Worm (Caenorhabditis elegans): ENCODE data around the gene C27D6.11.

The C27D6.11 gene

DNA sequence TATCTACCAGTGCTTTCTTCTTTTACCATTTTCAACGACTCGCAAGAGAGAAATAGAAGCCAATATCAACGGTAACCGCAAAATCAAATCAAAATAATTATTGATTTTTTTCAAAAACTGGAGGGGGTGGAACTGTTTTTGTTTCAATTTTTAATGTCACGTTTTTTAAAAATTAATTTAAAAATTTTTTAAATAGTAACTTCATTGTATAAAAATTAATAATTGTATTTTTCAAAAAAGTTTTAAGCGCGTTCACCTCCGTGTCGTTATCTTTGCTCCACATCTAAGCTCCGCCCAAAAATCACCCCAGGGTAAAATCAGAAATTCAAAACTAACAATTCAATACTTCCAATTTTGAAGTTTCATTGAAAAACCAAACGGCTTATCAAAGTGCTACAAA is at the start of gene C27D6.11:
Gene C27D6.11, minus strand, starts transcription at position 101 of the 400 bp plus-strand sequence.
- TF ChIP-seq mes-2 (tag; optimal IDR thresholded peaks at IDR 0.05; ENCODE audit: poor library complexity, severe bottlenecking) = no peak
- no peak for TF ChIP-seq dpl-1 (GFP tag; optimal IDR thresholded peaks at IDR 0.05)
- TF ChIP-seq T26A8.4 (GFP tag; IDR thresholded peaks at IDR 0.05) = no peak
- TF ChIP-seq nhr-6 (tag; optimal IDR thresholded peaks at IDR 0.05) = no peak
- no peak for TF ChIP-seq ceh-32 (tag; optimal IDR thresholded peaks at IDR 0.05; ENCODE audit: poor library complexity)
- no peak for TF ChIP-seq rbr-2 (tag; optimal IDR thresholded peaks at IDR 0.05)

DNA sequence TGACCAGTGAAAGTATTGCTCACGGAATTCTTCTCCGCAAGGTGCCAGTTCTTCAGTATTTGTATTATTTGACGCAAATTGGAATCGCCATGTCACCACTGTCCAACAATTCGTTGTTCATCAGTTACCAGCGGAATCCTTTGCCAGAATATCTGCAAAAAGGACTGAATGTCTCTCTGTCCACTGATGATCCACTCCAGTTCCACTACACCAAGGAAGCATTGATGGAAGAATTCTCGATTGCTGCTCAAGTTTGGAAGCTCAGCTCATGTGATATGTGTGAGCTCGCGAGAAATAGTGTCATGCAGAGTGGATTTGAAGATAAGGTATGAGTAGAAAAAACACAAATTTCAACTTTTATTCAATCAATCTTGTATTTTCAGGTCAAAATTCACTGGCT is 48.1 kb upstream of the C27D6.11 start:
- TF ChIP-seq nhr-237 (tag; optimal IDR thresholded peaks at IDR 0.05) (no peak), unc-62 (GFP tag; optimal IDR thresholded peaks at IDR 0.05 in 1 of 2) (peak in 1 of 2 experiments; percentile 86), unc-62 (tag; optimal IDR thresholded peaks at IDR 0.05) (no peak)

DNA sequence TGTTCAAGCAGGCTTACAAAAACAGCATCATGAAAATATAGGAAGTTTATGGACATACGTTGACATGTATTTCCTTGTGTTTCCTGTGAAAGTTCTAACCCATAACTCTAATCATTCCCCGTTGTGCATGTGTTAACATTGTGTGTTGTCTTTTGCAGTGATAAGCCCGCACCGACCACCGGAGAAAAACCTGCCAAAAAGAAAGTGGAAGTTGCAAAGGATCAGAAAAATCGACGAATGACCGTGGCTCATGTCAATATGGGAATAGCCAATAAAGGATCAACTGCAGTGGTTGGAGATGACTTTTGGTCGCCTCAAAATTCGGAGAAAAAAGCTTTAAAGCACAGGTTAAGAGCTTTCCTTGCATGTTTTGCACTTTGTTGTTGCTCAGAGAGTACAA is 44.3 kb upstream of the C27D6.11 start:
- TF ChIP-seq zfp-3 (GFP tag; conservative IDR thresholded peaks at IDR 0.05) = no peak
- TF ChIP-seq ceh-44 (GFP tag; IDR thresholded peaks at IDR 0.05) = no peak
- peak; percentile 7 for TF ChIP-seq nhr-28 (tag; optimal IDR thresholded peaks at IDR 0.05)
- TF ChIP-seq daf-16 (GFP tag; optimal IDR thresholded peaks at IDR 0.05) = no peak
- peak; percentile 16 for TF ChIP-seq daf-16 (tag; optimal IDR thresholded peaks at IDR 0.05)
- TF ChIP-seq aha-1 (tag) = peak; percentile 82

DNA sequence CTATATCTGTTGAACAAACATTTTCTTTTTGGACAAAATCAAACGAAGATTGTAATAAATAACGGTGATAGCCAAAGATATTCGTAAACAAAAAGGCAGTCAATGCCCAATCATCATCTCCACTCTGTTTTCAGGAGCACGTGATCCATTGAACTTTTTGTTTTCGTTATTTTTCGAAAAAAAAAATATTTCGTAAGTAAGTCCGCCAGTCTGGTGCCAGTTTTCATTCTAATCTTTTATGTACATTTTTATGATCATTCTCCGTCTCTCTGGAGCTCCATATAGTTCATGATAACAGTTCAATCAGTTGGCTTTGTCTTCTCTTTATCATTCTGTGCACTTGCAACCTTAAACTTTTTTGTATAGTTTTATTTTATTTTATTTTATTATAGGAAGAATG is 41.9 kb upstream of the C27D6.11 start, which contains the start of gene ampd-1:
Gene ampd-1, plus strand, starts transcription at position 393 of the 400 bp plus-strand sequence.
- TF ChIP-seq hlh-11 (tag; optimal IDR thresholded peaks at IDR 0.05) = peak; percentile 67
- TF ChIP-seq hlh-30 (tag; optimal IDR thresholded peaks at IDR 0.05; ENCODE audit: insufficient read depth) = peak; percentile 58
- TF ChIP-seq snpc-1.2 (GFP tag; IDR thresholded peaks at IDR 0.05) = no peak
- TF ChIP-seq nhr-28 (tag; optimal IDR thresholded peaks at IDR 0.05) = peak; percentile 16
- TF ChIP-seq hif-1 (tag; optimal IDR thresholded peaks at IDR 0.05) = peak in 1 of 2 experiments; percentile 10
- TF ChIP-seq Y105C5A.15 (GFP tag; IDR thresholded peaks at IDR 0.05) = no peak
- peak; percentile 44; the same call in 1 of the 2 replicates for TF ChIP-seq dmd-6 (GFP tag; IDR thresholded peaks at IDR 0.05)
- peak in 1 of 2 experiments; percentile 12 for TF ChIP-seq lsy-2 (tag; optimal IDR thresholded peaks at IDR 0.05)
- peak in 1 of 2 experiments; percentile 60 for TF ChIP-seq daf-16 (GFP tag; optimal IDR thresholded peaks at IDR 0.05)
- TF ChIP-seq daf-16 (tag; optimal IDR thresholded peaks at IDR 0.05) = peak; percentile 96
- no peak for TF ChIP-seq lin-39 (tag; optimal IDR thresholded peaks at IDR 0.05)
- peak; percentile 88 for TF ChIP-seq dve-1 (tag; optimal IDR thresholded peaks at IDR 0.05; ENCODE audit: insufficient read depth)
- peak; percentile 87 for TF ChIP-seq php-3 (GFP tag; IDR thresholded peaks at IDR 0.05)
- peak; percentile 24 for TF ChIP-seq nhr-102 (tag; optimal IDR thresholded peaks at IDR 0.05)
- TF ChIP-seq pqm-1 (tag; optimal IDR thresholded peaks at IDR 0.05) = peak; percentile 66
- TF ChIP-seq Y48G9A.11 (GFP tag; IDR thresholded peaks at IDR 0.05) = no peak

DNA sequence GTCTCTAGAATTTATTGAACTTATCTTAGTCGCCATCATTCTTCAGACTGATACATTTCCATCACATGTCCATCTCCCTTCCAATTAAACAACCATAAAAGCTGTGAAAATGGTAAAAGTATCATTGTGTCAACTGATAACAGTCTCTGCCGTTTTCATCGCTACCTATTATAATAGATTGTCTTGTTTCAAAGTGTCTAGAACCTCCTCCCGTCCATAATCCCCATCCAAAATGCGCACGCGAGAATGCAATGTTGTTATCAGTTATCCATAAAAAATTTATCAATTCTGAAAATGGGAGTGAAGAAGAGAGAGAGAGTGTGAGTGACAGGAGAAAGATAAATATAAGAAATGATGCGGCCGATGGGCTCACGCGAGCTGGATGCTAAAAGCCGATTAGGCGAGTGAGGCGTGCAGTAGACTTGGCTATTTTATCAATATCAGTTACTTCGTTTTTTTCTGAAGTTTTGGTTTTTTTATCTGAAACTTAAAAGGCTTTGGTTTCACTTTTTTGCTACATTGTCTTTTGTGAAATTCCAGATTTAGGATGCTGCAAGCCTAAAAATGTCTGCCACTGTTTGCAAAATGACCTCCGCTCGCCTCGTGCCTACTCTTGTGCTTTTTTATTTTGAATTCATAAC is 41.0 kb upstream of the C27D6.11 start:
- TF ChIP-seq dmd-6 (GFP tag; IDR thresholded peaks at IDR 0.05) (peak; percentile 95), snpc-4 (tag; optimal IDR thresholded peaks at IDR 0.05) (no peak), nhr-102 (tag; optimal IDR thresholded peaks at IDR 0.05) (peak; percentile 81), arid-1 (GFP tag; conservative IDR thresholded peaks at IDR 0.05) (no peak), aha-1 (tag) (peak; percentile 91), ceh-20 (GFP tag; IDR thresholded peaks at IDR 0.05) (peak; percentile 63), nhr-10 (tag; optimal IDR thresholded peaks at IDR 0.05) (peak; percentile 50), ztf-11 (tag; optimal IDR thresholded peaks at IDR 0.05) (no peak), daf-16 (GFP tag; optimal IDR thresholded peaks at IDR 0.05) (peak in 1 of 2 experiments; percentile 89), daf-16 (tag; optimal IDR thresholded peaks at IDR 0.05) (peak; percentile 83), mdt-29 (GFP tag; IDR thresholded peaks at IDR 0.05) (0 out of 2 replicates have a peak, but pooled peaks have one; percentile 30), tag-97 (GFP tag; IDR thresholded peaks at IDR 0.05) (no peak), nhr-48 (tag; optimal IDR thresholded peaks at IDR 0.05) (peak; percentile 84), lim-7 (GFP tag; IDR thresholded peaks at IDR 0.05) (no peak), spr-1 (tag; optimal IDR thresholded peaks at IDR 0.05) (peak; percentile 3), lin-38 (GFP tag; IDR thresholded peaks at IDR 0.05) (peak; percentile 27; the same call in 1 of the 2 replicates), snpc-1.2 (GFP tag; IDR thresholded peaks at IDR 0.05) (no peak), hmg-1.1 (GFP tag; IDR thresholded peaks at IDR 0.05) (0 out of 2 replicates have a peak, but pooled peaks have one; percentile 25), lsy-2 (tag; optimal IDR thresholded peaks at IDR 0.05) (peak in 1 of 2 experiments; percentile 25), ceh-44 (GFP tag; IDR thresholded peaks at IDR 0.05) (no peak), skn-1 (tag; optimal IDR thresholded peaks at IDR 0.05) (no peak), hlh-30 (tag; optimal IDR thresholded peaks at IDR 0.05; ENCODE audit: insufficient read depth) (peak; percentile 55), hlh-11 (tag; optimal IDR thresholded peaks at IDR 0.05) (peak; percentile 91), madf-5 (GFP tag; IDR thresholded peaks at IDR 0.05) (no peak)
